Fruit fly (Drosophila melanogaster) whole organism, embryonic: ENCODE data around the gene CG15803.

Source experiments
- C15 ChIP-seq: fragments of 200-800 bp; sonication (Bioruptor generic); IDR thresholded peaks from 3 replicates; pipeline ENCODE4 v1.3.6; 2022; ENCODE audit warnings: missing biosample characterization, missing genetic modification characterization
- CG11085 ChIP-seq: fragments of 200-800 bp; sonication (Bioruptor generic); IDR thresholded peaks from 2 replicates; pipeline ENCODE4 v1.3.6; 2022; ENCODE audit warnings: missing biosample characterization, missing genetic modification characterization
- CG13775 ChIP-seq: fragments of 200-800 bp; sonication (Bioruptor generic); optimal IDR thresholded peaks from 3 replicates; lab custom pipeline; 2017; ENCODE audit warnings: missing biosample characterization, mild to moderate bottlenecking, missing genetic modification characterization
- CG16813 ChIP-seq: fragments of 200-800 bp; sonication (Bioruptor generic); IDR thresholded peaks from 3 replicates; pipeline ENCODE4 v1.3.6; 2022; ENCODE audit warnings: missing biosample characterization, missing genetic modification characterization; ENCODE audit not compliant: partially characterized antibody
- CG16815 ChIP-seq: fragments of 200-800 bp; sonication (Bioruptor generic); optimal IDR thresholded peaks from 3 replicates; lab custom pipeline; 2017; ENCODE audit warnings: missing biosample characterization, mild to moderate bottlenecking, missing genetic modification characterization
- CG17568 ChIP-seq: fragments of 200-800 bp; sonication (Bioruptor generic); optimal IDR thresholded peaks from 2 replicates; lab custom pipeline; 2018; ENCODE audit warnings: missing biosample characterization, mild to moderate bottlenecking, missing genetic modification characterization, moderate library complexity
- CG2120 ChIP-seq: fragments of 200-800 bp; sonication (Bioruptor generic); optimal IDR thresholded peaks from 3 replicates; lab custom pipeline; 2016; ENCODE audit warnings: missing biosample characterization, missing genetic modification characterization
- CG30020 ChIP-seq: fragments of 200-800 bp; optimal IDR thresholded peaks from 2 replicates; lab custom pipeline; 2019; ENCODE audit warnings: missing biosample characterization, mild to moderate bottlenecking, missing genetic modification characterization, moderate library complexity
- CG31441 ChIP-seq: fragments of 200-800 bp; sonication (Bioruptor generic); IDR thresholded peaks from 2 replicates; pipeline ENCODE4 v1.3.6; 2022; ENCODE audit warnings: missing biosample characterization, missing genetic modification characterization
- CG3847 ChIP-seq: fragments of 200-800 bp; sonication (Bioruptor generic); IDR thresholded peaks from 2 replicates; pipeline ENCODE4 v1.3.6; 2022; ENCODE audit warnings: missing biosample characterization, missing genetic modification characterization
- CG42726 ChIP-seq: fragments of 200-800 bp; sonication (Bioruptor generic); IDR thresholded peaks from 2 replicates; pipeline ENCODE4 v1.3.6; 2022; ENCODE audit warnings: missing biosample characterization, missing genetic modification characterization; ENCODE audit not compliant: partially characterized antibody
- CG4360 ChIP-seq: fragments of 200-800 bp; sonication (Bioruptor generic); IDR thresholded peaks from 2 replicates; pipeline ENCODE4 v1.3.6; 2022; ENCODE audit warnings: missing biosample characterization, missing genetic modification characterization
- CG4424 ChIP-seq: fragments of 200-800 bp; sonication (Bioruptor generic); optimal IDR thresholded peaks from 3 replicates; lab custom pipeline; 2016; ENCODE audit warnings: missing biosample characterization, missing genetic modification characterization
- CG6765 ChIP-seq: fragments of 200-800 bp; sonication (Bioruptor generic); optimal IDR thresholded peaks from 3 replicates; lab custom pipeline; 2017; ENCODE audit warnings: missing biosample characterization, mild to moderate bottlenecking, missing genetic modification characterization
- CG7372 ChIP-seq: fragments of 200-800 bp; sonication (Bioruptor generic); IDR thresholded peaks from 2 replicates; pipeline ENCODE4 v1.3.6; 2022; ENCODE audit warnings: missing biosample characterization, missing genetic modification characterization
- CG7928 ChIP-seq: fragments of 200-800 bp; sonication (Bioruptor generic); optimal IDR thresholded peaks from 2 replicates; lab custom pipeline; 2017; ENCODE audit warnings: missing biosample characterization, mild to moderate bottlenecking, missing genetic modification characterization
- CG8359 ChIP-seq: fragments of 200-800 bp; sonication (Bioruptor generic); optimal IDR thresholded peaks from 2 replicates; lab custom pipeline; 2017; ENCODE audit warnings: missing biosample characterization, mild to moderate bottlenecking, missing genetic modification characterization, borderline replicate concordance
- CG9727 ChIP-seq: fragments of 200-800 bp; sonication (Bioruptor generic); optimal IDR thresholded peaks from 3 replicates; lab custom pipeline; 2017; ENCODE audit warnings: missing biosample characterization, mild to moderate bottlenecking, missing genetic modification characterization
- Dbx ChIP-seq: fragments of 200-800 bp; sonication (Bioruptor generic); IDR thresholded peaks from 3 replicates; pipeline ENCODE4 v1.3.6; 2022; ENCODE audit warnings: missing biosample characterization, missing genetic modification characterization
- Dip2 ChIP-seq: fragments of 200-800 bp; sonication (Bioruptor generic); IDR thresholded peaks from 2 replicates; pipeline ENCODE4 v1.3.6; 2022; ENCODE audit warnings: missing biosample characterization, missing genetic modification characterization
- Doc3 ChIP-seq: fragments of 200-800 bp; sonication (Bioruptor generic); IDR thresholded peaks from 3 replicates; pipeline ENCODE4 v1.3.6; 2022; ENCODE audit warnings: missing biosample characterization, missing genetic modification characterization; ENCODE audit not compliant: partially characterized antibody
- Elba2 ChIP-seq: fragments of 200-800 bp; sonication (Bioruptor generic); optimal IDR thresholded peaks from 3 replicates; lab custom pipeline; 2016; ENCODE audit warnings: missing biosample characterization, missing genetic modification characterization
- Ets65A ChIP-seq: fragments of 200-800 bp; sonication (Bioruptor generic); peaks from one replicate; lab custom pipeline; 2016; ENCODE audit warnings: missing biosample characterization, missing genetic modification characterization
- MESR4 ChIP-seq: fragments of 200-800 bp; sonication (Bioruptor generic); optimal IDR thresholded peaks from 2 replicates; lab custom pipeline; 2018; ENCODE audit warnings: missing biosample characterization, mild to moderate bottlenecking, missing genetic modification characterization, moderate library complexity
- Nf-YB ChIP-seq: fragments of 200-800 bp; sonication (Bioruptor generic); optimal IDR thresholded peaks from 3 replicates; lab custom pipeline; 2019; ENCODE audit warnings: missing biosample characterization, mild to moderate bottlenecking, missing genetic modification characterization, moderate library complexity
- Nf-YC ChIP-seq: fragments of 200-800 bp; optimal IDR thresholded peaks from 3 replicates; lab custom pipeline; 2019; ENCODE audit warnings: missing biosample characterization, mild to moderate bottlenecking, missing genetic modification characterization, moderate library complexity
- NfI ChIP-seq: fragments of 200-800 bp; sonication (Bioruptor generic); optimal IDR thresholded peaks from 3 replicates; lab custom pipeline; 2018; ENCODE audit warnings: missing biosample characterization, mild to moderate bottlenecking, missing genetic modification characterization, moderate library complexity
- Opbp ChIP-seq: fragments of 200-800 bp; sonication (Bioruptor generic); IDR thresholded peaks from 3 replicates; pipeline ENCODE4 v1.3.6; 2022; ENCODE audit warnings: missing biosample characterization, missing genetic modification characterization; ENCODE audit not compliant: partially characterized antibody
- Spps ChIP-seq: fragments of 200-800 bp; sonication (Bioruptor generic); optimal IDR thresholded peaks from 2 replicates; lab custom pipeline; 2018; ENCODE audit warnings: missing biosample characterization, mild to moderate bottlenecking, missing genetic modification characterization
- Stat92E ChIP-seq, 3 experiments: fragments of >200 bp in 2 of 3; fragments of 200-800 bp in 1 of 3; sonication (Bioruptor generic) in 1 of 3; optimal IDR thresholded peaks; 2 replicates each; lab custom pipeline; 2017 to 2019; ENCODE audit warnings: missing biosample characterization in 3 of 3, missing genetic modification characterization in 3 of 3, mild to moderate bottlenecking in 1 of 3, moderate library complexity in 1 of 3
- Taf1 ChIP-seq: fragments of 200-800 bp; sonication (Bioruptor generic); IDR thresholded peaks from 2 replicates; pipeline ENCODE4 v1.3.6; 2022; ENCODE audit warnings: missing biosample characterization, missing genetic modification characterization
- al ChIP-seq: fragments of 200-800 bp; sonication (Bioruptor generic); IDR thresholded peaks from 2 replicates; pipeline ENCODE4 v1.3.6; 2022; ENCODE audit warnings: missing biosample characterization, missing genetic modification characterization
- aop ChIP-seq: fragments of 200-800 bp; sonication (Bioruptor generic); IDR thresholded peaks from 2 replicates; pipeline ENCODE4 v1.3.6; 2022; ENCODE audit warnings: missing biosample characterization, missing genetic modification characterization
- cg ChIP-seq: fragments of 200-800 bp; sonication (Bioruptor generic); optimal IDR thresholded peaks from 3 replicates; lab custom pipeline; 2019; ENCODE audit warnings: missing biosample characterization, mild to moderate bottlenecking, missing genetic modification characterization, moderate library complexity
- dan ChIP-seq: fragments of 200-800 bp; sonication (Bioruptor generic); IDR thresholded peaks from 2 replicates; pipeline ENCODE4 v1.3.6; 2022; ENCODE audit warnings: missing biosample characterization, missing genetic modification characterization
- exex ChIP-seq: fragments of 200-800 bp; sonication (Bioruptor generic); optimal IDR thresholded peaks from 4 replicates; lab custom pipeline; 2018; ENCODE audit warnings: missing biosample characterization, mild to moderate bottlenecking, missing genetic modification characterization, moderate library complexity
- fd96Cb ChIP-seq: fragments of 200-800 bp; sonication (Bioruptor generic); optimal IDR thresholded peaks from 2 replicates; lab custom pipeline; 2018; ENCODE audit warnings: missing biosample characterization, mild to moderate bottlenecking, missing genetic modification characterization, moderate library complexity
- ham ChIP-seq: fragments of 200-800 bp; sonication (Bioruptor generic); IDR thresholded peaks from 2 replicates; pipeline ENCODE4 v1.3.6; 2022; ENCODE audit warnings: missing biosample characterization, missing genetic modification characterization
- luna ChIP-seq: fragments of 200-800 bp; sonication (Bioruptor generic); optimal IDR thresholded peaks from 2 replicates; lab custom pipeline; 2016; ENCODE audit warnings: missing biosample characterization, missing genetic modification characterization
- nerfin-1 ChIP-seq: fragments of 200-800 bp; sonication (Bioruptor generic); optimal IDR thresholded peaks from 3 replicates; lab custom pipeline; 2019; ENCODE audit warnings: missing biosample characterization, mild to moderate bottlenecking, missing genetic modification characterization, moderate library complexity
- odd ChIP-seq: fragments of 200-800 bp; sonication (Bioruptor generic); optimal IDR thresholded peaks from 2 replicates; lab custom pipeline; 2017; ENCODE audit warnings: missing biosample characterization, mild to moderate bottlenecking, missing genetic modification characterization
- pros ChIP-seq: fragments of 200-800 bp; sonication (Bioruptor generic); optimal IDR thresholded peaks from 3 replicates; lab custom pipeline; 2019; ENCODE audit warnings: missing biosample characterization, mild to moderate bottlenecking, missing genetic modification characterization, moderate library complexity
- rib ChIP-seq: fragments of 200-800 bp; sonication (Bioruptor generic); IDR thresholded peaks from 2 replicates; pipeline ENCODE4 v1.3.6; 2022; ENCODE audit warnings: missing biosample characterization, missing genetic modification characterization
- sc ChIP-seq, 3 experiments: fragments of >200 bp in 2 of 3; fragments of 200-800 bp in 1 of 3; sonication (Bioruptor generic) in 1 of 3; optimal IDR thresholded peaks; 2 replicates in 2 of 3; 3 replicates in 1 of 3; lab custom pipeline; 2017; ENCODE audit warnings: mild to moderate bottlenecking in 1 of 3, missing biosample characterization in 1 of 3, missing genetic modification characterization in 1 of 3, missing genetic modification reagents in 1 of 3
- sima ChIP-seq: fragments of 200-800 bp; sonication (Bioruptor generic); optimal IDR thresholded peaks from 2 replicates; lab custom pipeline; 2016; ENCODE audit warnings: missing biosample characterization, missing genetic modification characterization
- slp2 ChIP-seq: fragments of 200-800 bp; sonication (Bioruptor generic); optimal IDR thresholded peaks from 2 replicates; lab custom pipeline; 2016; ENCODE audit warnings: missing biosample characterization, missing genetic modification characterization
- so ChIP-seq: fragments of 200-800 bp; sonication (Bioruptor generic); IDR thresholded peaks from 3 replicates; pipeline ENCODE4 v1.3.6; 2022; ENCODE audit warnings: missing biosample characterization, missing genetic modification characterization
- sug ChIP-seq: fragments of 200-800 bp; optimal IDR thresholded peaks from 2 replicates; lab custom pipeline; 2019; ENCODE audit warnings: missing biosample characterization, mild to moderate bottlenecking, missing genetic modification characterization, moderate library complexity
- tup ChIP-seq: fragments of 200-800 bp; sonication (Bioruptor generic); optimal IDR thresholded peaks from 2 replicates; lab custom pipeline; 2016; ENCODE audit warnings: missing biosample characterization, mild to moderate bottlenecking, missing genetic modification characterization, moderate library complexity
- yki ChIP-seq: fragments of >200 bp; optimal IDR thresholded peaks from 3 replicates; lab custom pipeline; 2018

The CG15803 gene

dm6 chr3R:18372688-18373304, 12.3 kb upstream of the CG15803 start, which contains the start of gene gl:
gl (minus strand) TSS chr3R:18372738.
- no peak for TF ChIP-seq CG16815 (GFP tag; lab: Kevin White, UChicago)
- no peak for TF ChIP-seq CG7928 (GFP tag; lab: Kevin White, UChicago)
- no peak for TF ChIP-seq sug (tag; lab: Kevin White, UChicago)
- no peak for TF ChIP-seq Elba2 (GFP tag; lab: Kevin White, UChicago)
- TF ChIP-seq Dip2 (GFP tag; lab: Robert Waterston, UW), result no peak
- no peak for TF ChIP-seq aop (GFP tag; lab: Robert Waterston, UW)
- no peak for TF ChIP-seq slp2
- no peak for TF ChIP-seq CG6765 (GFP tag; lab: Kevin White, UChicago)
- no peak for TF ChIP-seq Spps (tag; lab: Kevin White, UChicago)
- no peak for TF ChIP-seq CG11085
- TF ChIP-seq al, result no peak
- TF ChIP-seq odd (GFP tag; lab: Kevin White, UChicago), result no peak
- TF ChIP-seq sc (optimal IDR thresholded peaks at IDR 0.05; lab: Kevin White, UChicago), result no peak
- TF ChIP-seq sc (GFP tag; optimal IDR thresholded peaks at IDR 0.05; lab: Kevin White, UChicago), result no peak
- TF ChIP-seq dan (GFP tag; lab: Robert Waterston, UW), result no peak
- no peak for TF ChIP-seq Taf1 (GFP tag; lab: Robert Waterston, UW)
- no peak for TF ChIP-seq tup (GFP tag; lab: Kevin White, UChicago)
- no peak for TF ChIP-seq so (GFP tag; lab: Robert Waterston, UW)
- no peak for TF ChIP-seq exex (tag; lab: Kevin White, UChicago)
- TF ChIP-seq Ets65A (GFP tag; lab: Kevin White, UChicago), result peak; percentile 56
- no peak for TF ChIP-seq CG31441 (GFP tag; lab: Robert Waterston, UW)
- no peak for TF ChIP-seq CG16813
- no peak for TF ChIP-seq CG30020 (tag; lab: Kevin White, UChicago)
- TF ChIP-seq Nf-YB (GFP tag; lab: Kevin White, UChicago), result peak; percentile 94
- no peak for TF ChIP-seq CG2120 (GFP tag; lab: Kevin White, UChicago)
- TF ChIP-seq CG42726 (GFP tag; lab: Robert Waterston, UW), result 0 out of 2 replicates have a peak, but pooled peaks have one; percentile 11
- no peak for TF ChIP-seq Stat92E (GFP tag; optimal IDR thresholded peaks at IDR 0.05; lab: Kevin White, UChicago)
- TF ChIP-seq rib (GFP tag; lab: Robert Waterston, UW), result no peak
- TF ChIP-seq yki (lab: Kevin White, UChicago), result no peak
- TF ChIP-seq CG7372 (GFP tag; lab: Robert Waterston, UW), result no peak
- no peak for TF ChIP-seq CG13775 (GFP tag; lab: Kevin White, UChicago)
- no peak for TF ChIP-seq CG4424
- TF ChIP-seq Doc3 (GFP tag; lab: Robert Waterston, UW), result no peak
- no peak for TF ChIP-seq Dbx (GFP tag; lab: Robert Waterston, UW)
- no peak for TF ChIP-seq luna
- peak; percentile 23 for TF ChIP-seq pros (GFP tag; lab: Kevin White, UChicago)
- no peak for TF ChIP-seq CG4360 (GFP tag; lab: Robert Waterston, UW)
- TF ChIP-seq fd96Cb (tag; lab: Kevin White, UChicago), result no peak
- no peak for TF ChIP-seq MESR4
- peak; percentile 95 for TF ChIP-seq Nf-YC (tag; lab: Kevin White, UChicago)
- 0 out of 3 replicates have a peak, but pooled peaks have one; percentile 8 for TF ChIP-seq Opbp (GFP tag; lab: Robert Waterston, UW)
- TF ChIP-seq CG17568 (GFP tag; lab: Kevin White, UChicago), result no peak
- TF ChIP-seq cg, result peak; percentile 24
- TF ChIP-seq C15 (GFP tag; lab: Robert Waterston, UW), result no peak
- TF ChIP-seq CG8359, result no peak
- no peak for TF ChIP-seq sima
- TF ChIP-seq NfI (GFP tag; lab: Kevin White, UChicago), result no peak
- TF ChIP-seq CG3847 (GFP tag; lab: Robert Waterston, UW), result no peak
- TF ChIP-seq nerfin-1 (tag; lab: Kevin White, UChicago), result no peak
- no peak for TF ChIP-seq ham
- TF ChIP-seq CG9727, result no peak
